Worm (Caenorhabditis elegans) whole organism, dauer: ENCODE results near the gene cutl-1.

Experiments used
- unc-62 ChIP-seq: sonication (generic microtip); optimal IDR thresholded peaks from 2 replicates; lab custom pipeline; 2017; ENCODE audit warnings: missing biosample characterization, missing genetic modification reagents, missing genetic modification characterization

Gene cutl-1

DNA sequence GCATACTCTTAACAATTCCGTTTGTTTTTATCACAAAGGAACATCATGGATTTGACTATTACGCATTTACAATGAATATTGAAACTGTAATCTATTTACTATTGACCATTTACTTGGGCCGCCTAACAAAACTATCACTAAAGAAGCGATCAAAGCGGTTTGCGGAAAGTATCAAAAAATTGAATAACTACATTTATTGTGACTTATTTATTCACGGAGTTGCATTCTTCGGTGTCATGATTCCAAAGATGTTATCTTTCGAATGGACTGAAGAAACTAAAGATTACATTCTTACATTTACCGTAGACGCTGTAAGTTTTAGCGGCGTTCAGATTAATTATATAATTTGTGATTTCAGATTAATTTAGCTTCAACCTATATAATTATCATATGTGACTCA is 41.7 kb downstream of the cutl-1 start:
- no peak for TF ChIP-seq unc-62 (GFP tag; lab: Kevin White, UChicago)

DNA sequence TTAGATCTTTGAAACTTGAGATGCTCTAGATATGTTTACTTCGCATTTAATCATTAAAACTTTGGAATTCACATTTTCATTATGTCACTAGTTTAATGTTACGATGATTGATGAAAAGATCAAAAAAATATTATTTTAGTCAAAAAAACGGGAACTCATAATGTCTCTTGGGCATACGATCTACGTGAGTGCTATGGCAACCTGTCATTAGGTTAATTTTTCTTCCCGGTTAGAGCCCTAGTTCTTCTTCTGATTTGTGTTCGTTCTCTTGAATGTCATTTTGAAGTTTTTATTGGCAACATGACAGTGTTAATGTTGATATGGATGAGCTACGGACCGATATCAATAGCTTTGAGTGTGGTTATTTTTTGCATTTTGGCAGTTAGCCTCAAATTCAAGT is 42.5 kb downstream of the cutl-1 start, which contains the start of gene srg-46:
Gene srg-46 (plus strand): TSS at position 301 of the 400 bp plus-strand sequence.
- TF ChIP-seq unc-62 (GFP tag; lab: Kevin White, UChicago), result no peak

DNA sequence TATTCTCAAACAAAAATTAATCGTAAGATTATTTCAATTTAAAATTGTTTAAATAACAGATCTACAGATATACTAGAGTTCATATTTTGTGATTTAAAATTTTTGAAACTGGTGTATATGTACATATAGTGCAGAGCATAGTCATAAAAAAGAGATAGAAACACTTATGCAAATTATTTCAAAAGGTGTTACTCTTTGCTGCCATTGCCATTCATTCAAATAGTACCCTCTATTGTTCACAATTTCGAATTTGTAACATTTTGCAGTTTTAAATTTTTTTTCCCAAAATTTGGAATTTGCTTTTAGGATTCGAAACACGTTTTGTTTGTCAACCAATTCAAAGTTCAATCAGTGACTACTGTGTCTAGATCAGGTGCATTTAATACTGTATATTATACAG is 45.7 kb downstream of the cutl-1 start, which contains the start of gene F32H5.4:
Gene F32H5.4 (plus strand): TSS at position 301 of the 400 bp plus-strand sequence.
- no peak for TF ChIP-seq unc-62 (GFP tag; lab: Kevin White, UChicago)

DNA sequence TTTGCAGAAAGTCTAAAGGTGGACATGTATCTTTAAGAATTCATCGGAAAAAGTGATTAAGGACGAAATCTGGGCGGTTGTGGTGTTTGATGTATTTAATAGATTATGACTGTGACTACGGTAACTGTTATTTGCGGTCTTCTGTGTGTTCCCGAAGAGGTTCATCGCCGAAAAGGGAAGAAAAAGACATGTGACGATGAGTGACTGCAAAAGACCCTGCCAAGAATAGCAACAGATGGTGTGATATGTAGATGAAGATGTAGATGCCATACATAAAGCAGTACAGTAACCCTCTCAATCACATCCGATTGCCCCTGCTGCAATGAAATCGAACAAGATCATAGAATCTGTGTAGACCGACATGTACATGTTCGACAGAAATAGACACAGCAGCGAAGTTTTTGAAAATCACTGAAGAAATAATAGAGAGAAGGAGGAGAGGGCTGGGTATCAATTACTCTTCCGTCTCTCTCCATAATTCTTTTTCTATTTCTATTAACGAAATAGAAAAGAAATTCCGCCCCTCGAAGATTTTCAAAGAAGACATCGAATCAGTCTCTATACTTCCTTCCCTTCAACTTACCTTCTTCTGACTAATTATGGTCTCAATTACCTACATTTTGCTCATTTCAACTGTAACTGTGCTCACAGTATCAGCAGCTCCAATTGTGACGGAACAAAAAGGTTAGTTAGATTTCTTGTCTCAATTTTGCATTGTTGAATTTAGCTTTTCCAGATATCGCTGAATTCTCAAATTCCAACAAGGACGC is 46.9 kb downstream of the cutl-1 start, which contains the start of gene F32H5.3:
Gene F32H5.3 (plus strand): TSS at position 513 of the 770 bp plus-strand sequence.
- no peak for TF ChIP-seq unc-62 (GFP tag; lab: Kevin White, UChicago)

DNA sequence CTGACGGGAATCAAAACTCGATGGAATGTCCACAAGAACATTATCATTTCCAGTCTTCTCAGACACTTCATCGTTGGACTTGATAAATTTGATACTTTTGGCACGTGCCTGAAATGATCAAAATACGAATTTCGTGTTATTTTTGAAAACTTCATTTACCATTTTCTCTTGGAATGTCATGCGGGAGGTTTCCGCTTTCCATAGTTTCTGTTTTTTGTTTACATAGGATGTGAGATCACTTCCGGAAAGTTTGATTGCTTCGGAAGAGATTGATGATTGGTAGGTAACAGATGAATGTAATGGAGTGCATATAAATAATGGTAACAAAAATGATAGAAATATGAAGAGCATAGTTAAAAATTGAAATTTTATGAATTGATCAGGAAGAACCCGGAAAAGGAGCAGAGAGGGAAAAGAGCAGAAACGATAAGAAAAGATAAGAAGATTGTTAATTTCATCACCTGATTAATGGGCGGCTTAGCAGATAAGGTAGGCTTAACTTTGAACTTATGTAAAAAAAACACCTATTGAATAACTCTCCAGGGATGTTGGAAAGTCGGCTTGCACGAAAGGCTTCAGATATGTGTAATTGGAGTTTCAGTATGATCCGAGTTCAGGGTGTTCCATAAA is 48.1 kb downstream of the cutl-1 start, which contains the start of gene F32H5.1:
Gene F32H5.1 (minus strand): TSS at position 386 of the 630 bp plus-strand sequence.
- no peak for TF ChIP-seq unc-62 (GFP tag; lab: Kevin White, UChicago)

DNA sequence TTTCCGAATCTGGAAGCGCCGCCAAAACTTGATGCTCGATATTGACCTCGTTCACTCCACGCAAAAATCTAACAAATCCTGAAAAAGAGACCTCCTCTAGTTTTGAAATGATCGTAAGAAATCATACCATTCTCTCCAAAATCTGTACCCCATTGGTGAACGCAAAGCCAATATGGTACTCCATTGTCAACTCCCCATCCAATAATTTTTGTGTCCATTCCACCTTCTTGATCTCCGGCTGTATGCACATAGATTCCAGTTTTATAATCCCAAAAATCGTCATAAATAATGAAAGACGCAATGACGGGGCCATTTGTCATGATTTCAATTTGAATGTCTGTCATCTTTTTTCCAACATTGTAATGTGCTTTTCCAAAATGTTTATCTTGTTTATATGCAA is 49.7 kb downstream of the cutl-1 start:
- TF ChIP-seq unc-62 (GFP tag; lab: Kevin White, UChicago), result no peak
